Worm (Caenorhabditis elegans) whole organism, young adult: ENCODE data around the gene ZK686.6.

Source experiments
- B0261.1 ChIP-seq: sonication (generic microtip); optimal IDR thresholded peaks from 2 replicates; lab custom pipeline; 2016; ENCODE audit warnings: mild to moderate bottlenecking, missing genetic modification characterization, moderate library complexity, missing compliant biosample characterization
- ZK185.1 ChIP-seq: sonication (generic microtip); optimal IDR thresholded peaks from 2 replicates; lab custom pipeline; 2016; ENCODE audit warnings: mild to moderate bottlenecking, missing genetic modification characterization, missing compliant biosample characterization; ENCODE audit not compliant: poor library complexity, severe bottlenecking
- attf-3 ChIP-seq: fragments of 200-800 bp; sonication (Bioruptor generic); conservative IDR thresholded peaks from 2 replicates; pipeline ENCODE4 v1.3.6; 2022; ENCODE audit warnings: missing genetic modification reagents, missing genetic modification characterization, missing compliant biosample characterization
- fkh-3 ChIP-seq: sonication (generic microtip); optimal IDR thresholded peaks from 2 replicates; lab custom pipeline; 2016; ENCODE audit warnings: mild to moderate bottlenecking, missing genetic modification characterization, missing compliant biosample characterization
- him-1 ChIP-seq: sonication (generic microtip); optimal IDR thresholded peaks from 2 replicates; lab custom pipeline; 2016; ENCODE audit warnings: missing genotype, missing genetic modification reagents, missing genetic modification characterization, missing compliant biosample characterization
- madf-10 ChIP-seq: sonication (generic microtip); optimal IDR thresholded peaks from 2 replicates; lab custom pipeline; 2016; ENCODE audit warnings: mild to moderate bottlenecking, missing genetic modification characterization, missing compliant biosample characterization
- snpc-3.4 ChIP-seq: sonication (generic microtip); optimal IDR thresholded peaks from 2 replicates; lab custom pipeline; 2017; ENCODE audit warnings: missing genetic modification characterization, mild to moderate bottlenecking, missing compliant biosample characterization, antibody characterized with exemption, moderate library complexity, missing genotype, missing genetic modification reagents
- snpc-4 ChIP-seq, 5 experiments: fragments of 150-350 bp in 1 of 5; sonication (generic microtip) in 4 of 5; optimal IDR thresholded peaks; 2 replicates each; lab custom pipeline; 2014 to 2018; ENCODE audit warnings: missing genetic modification characterization in 5 of 5, missing biosample characterization in 3 of 5, antibody characterized with exemption in 2 of 5, mild to moderate bottlenecking in 2 of 5, missing compliant biosample characterization in 2 of 5, missing genotype in 2 of 5, moderate library complexity in 2 of 5, missing genetic modification reagents in 1 of 5

DNA sequence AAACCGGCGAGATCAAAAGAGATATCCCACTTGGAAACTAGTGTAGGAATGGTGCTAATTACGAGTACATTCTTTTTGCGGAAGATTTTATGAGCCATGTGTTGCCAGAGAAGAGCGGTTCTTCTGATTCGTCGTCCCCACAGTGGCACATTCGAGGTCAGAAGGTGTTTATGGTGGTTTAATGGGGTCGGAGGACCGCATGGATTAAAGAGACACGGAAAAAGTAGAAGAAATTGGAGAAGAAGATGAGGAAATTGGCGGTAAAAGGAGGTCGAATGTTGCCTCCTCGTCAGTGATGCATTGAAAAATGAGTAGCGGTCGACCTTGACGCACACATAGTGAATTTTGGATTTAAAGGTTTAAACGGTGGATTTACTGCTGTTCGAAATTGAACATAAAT, 39.2 kb downstream of the ZK686.6 start:
- no peak for TF ChIP-seq ZK185.1 (tag; lab: Kevin White, UChicago)
- no peak for TF ChIP-seq attf-3 (GFP tag; lab: Robert Waterston, UW)
- TF ChIP-seq him-1 (tag; lab: Kevin White, UChicago) = no peak
- no peak for TF ChIP-seq madf-10
- TF ChIP-seq B0261.1 (tag; lab: Kevin White, UChicago) = no peak
- no peak for TF ChIP-seq snpc-4 (GFP tag; optimal IDR thresholded peaks at IDR 0.05; lab: Kevin White, UChicago)
- no peak for TF ChIP-seq snpc-4 (tag; optimal IDR thresholded peaks at IDR 0.05; lab: Kevin White, UChicago)
- no peak for TF ChIP-seq snpc-3.4 (tag; lab: Kevin White, UChicago)
- no peak for TF ChIP-seq fkh-3 (tag; lab: Kevin White, UChicago)
